Fruit fly (Drosophila melanogaster) whole organism, embryonic: ENCODE results near the gene r-l.

ENCODE experiments used
- Adf1 ChIP-seq: fragments of 200-800 bp; sonication (Bioruptor generic); IDR thresholded peaks from 2 replicates; pipeline ENCODE4 v1.3.6; 2022; ENCODE audit warnings: missing biosample characterization, missing genetic modification characterization
- Atf6 ChIP-seq: fragments of 200-800 bp; sonication (Bioruptor generic); IDR thresholded peaks from 2 replicates; pipeline ENCODE4 v1.3.6; 2022; ENCODE audit warnings: missing biosample characterization, missing genetic modification characterization
- CG10366 ChIP-seq: fragments of 200-800 bp; sonication (Bioruptor generic); IDR thresholded peaks from 2 replicates; pipeline ENCODE4 v1.3.6; 2022; ENCODE audit warnings: missing biosample characterization, missing genetic modification characterization
- CG12769 ChIP-seq: fragments of 200-800 bp; sonication (Bioruptor generic); optimal IDR thresholded peaks from 2 replicates; lab custom pipeline; 2019; ENCODE audit warnings: missing biosample characterization, mild to moderate bottlenecking, missing genetic modification characterization, moderate library complexity
- CG17829 ChIP-seq: fragments of 200-800 bp; optimal IDR thresholded peaks from 2 replicates; lab custom pipeline; 2019; ENCODE audit warnings: missing biosample characterization, mild to moderate bottlenecking, missing genetic modification characterization, moderate library complexity
- CG31224 ChIP-seq: fragments of 200-800 bp; sonication (Bioruptor generic); IDR thresholded peaks from 2 replicates; pipeline ENCODE4 v1.3.6; 2022; ENCODE audit warnings: missing biosample characterization, missing genetic modification characterization
- CG34376 ChIP-seq: fragments of 200-800 bp; sonication (Bioruptor generic); optimal IDR thresholded peaks from 2 replicates; lab custom pipeline; 2018; ENCODE audit warnings: missing biosample characterization, mild to moderate bottlenecking, missing genetic modification characterization
- CG3995 ChIP-seq: fragments of 200-800 bp; sonication (Bioruptor generic); optimal IDR thresholded peaks from 3 replicates; lab custom pipeline; 2016; ENCODE audit warnings: missing biosample characterization, missing genetic modification characterization
- CG43689 ChIP-seq: fragments of 200-800 bp; sonication (Bioruptor generic); IDR thresholded peaks from 2 replicates; pipeline ENCODE4 v1.3.6; 2022; ENCODE audit warnings: missing biosample characterization, missing genetic modification characterization
- CG6765 ChIP-seq: fragments of 200-800 bp; sonication (Bioruptor generic); optimal IDR thresholded peaks from 3 replicates; lab custom pipeline; 2017; ENCODE audit warnings: missing biosample characterization, mild to moderate bottlenecking, missing genetic modification characterization
- CG6791 ChIP-seq: fragments of 200-800 bp; sonication (Bioruptor generic); IDR thresholded peaks from 3 replicates; pipeline ENCODE4 v1.3.6; 2022; ENCODE audit warnings: missing biosample characterization, missing genetic modification characterization; ENCODE audit not compliant: partially characterized antibody
- CG7987 ChIP-seq: fragments of 200-800 bp; sonication (Bioruptor generic); optimal IDR thresholded peaks from 2 replicates; lab custom pipeline; 2018; ENCODE audit warnings: missing biosample characterization, mild to moderate bottlenecking, missing genetic modification characterization, moderate library complexity
- Chrac-16 ChIP-seq: fragments of 200-800 bp; sonication (Bioruptor generic); optimal IDR thresholded peaks from 3 replicates; lab custom pipeline; 2016; ENCODE audit warnings: missing biosample characterization, missing genetic modification characterization
- CrebB ChIP-seq: fragments of 200-800 bp; sonication (Bioruptor generic); optimal IDR thresholded peaks from 3 replicates; lab custom pipeline; 2018; ENCODE audit warnings: missing biosample characterization, mild to moderate bottlenecking, missing genetic modification characterization
- Ets65A ChIP-seq: fragments of 200-800 bp; sonication (Bioruptor generic); peaks from one replicate; lab custom pipeline; 2016; ENCODE audit warnings: missing biosample characterization, missing genetic modification characterization
- GATAe ChIP-seq: fragments of 200-800 bp; sonication (Bioruptor generic); conservative IDR thresholded peaks from 2 replicates; pipeline ENCODE4 v1.3.6; 2022; ENCODE audit warnings: missing biosample characterization, missing genetic modification characterization
- HLH54F ChIP-seq: fragments of 200-800 bp; sonication (Bioruptor generic); optimal IDR thresholded peaks from 3 replicates; lab custom pipeline; 2016; ENCODE audit warnings: missing biosample characterization, missing genetic modification characterization
- Hey ChIP-seq: fragments of 200-800 bp; sonication (Bioruptor generic); optimal IDR thresholded peaks from 3 replicates; lab custom pipeline; 2018; ENCODE audit warnings: missing biosample characterization, mild to moderate bottlenecking, missing genetic modification characterization
- HmgZ ChIP-seq: fragments of 200-800 bp; sonication (Bioruptor generic); optimal IDR thresholded peaks from 2 replicates; lab custom pipeline; 2018; ENCODE audit warnings: missing biosample characterization, mild to moderate bottlenecking, missing genetic modification characterization
- Hr51 ChIP-seq, 2 experiments: fragments of 200-800 bp; sonication (Bioruptor generic); optimal IDR thresholded peaks; 2 replicates in 1 of 2; 3 replicates in 1 of 2; lab custom pipeline; 2016 to 2018; ENCODE audit warnings: missing biosample characterization in 2 of 2, missing genetic modification characterization in 2 of 2, mild to moderate bottlenecking in 1 of 2, moderate library complexity in 1 of 2
- Mad ChIP-seq: fragments of 200-800 bp; sonication (Bioruptor generic); optimal IDR thresholded peaks from 2 replicates; lab custom pipeline; 2016; ENCODE audit warnings: missing biosample characterization, missing genetic modification characterization
- Med ChIP-seq: fragments of 200-800 bp; sonication (Bioruptor generic); peaks from one replicate; lab custom pipeline; 2016; ENCODE audit warnings: missing biosample characterization, missing genetic modification characterization, mild to moderate bottlenecking, inconsistent platforms, moderate library complexity
- Nf-YB ChIP-seq: fragments of 200-800 bp; sonication (Bioruptor generic); optimal IDR thresholded peaks from 3 replicates; lab custom pipeline; 2019; ENCODE audit warnings: missing biosample characterization, mild to moderate bottlenecking, missing genetic modification characterization, moderate library complexity
- Nf-YC ChIP-seq: fragments of 200-800 bp; optimal IDR thresholded peaks from 3 replicates; lab custom pipeline; 2019; ENCODE audit warnings: missing biosample characterization, mild to moderate bottlenecking, missing genetic modification characterization, moderate library complexity
- Pdp1 ChIP-seq, 2 experiments: fragments of 200-800 bp; sonication (Bioruptor generic); optimal IDR thresholded peaks; 3 replicates each; lab custom pipeline; 2016; ENCODE audit warnings: missing biosample characterization in 2 of 2, missing genetic modification characterization in 2 of 2, mild to moderate bottlenecking in 1 of 2, moderate library complexity in 1 of 2
- Stat92E ChIP-seq, 3 experiments: fragments of >200 bp in 2 of 3; fragments of 200-800 bp in 1 of 3; sonication (Bioruptor generic) in 1 of 3; optimal IDR thresholded peaks; 2 replicates each; lab custom pipeline; 2017 to 2019; ENCODE audit warnings: missing biosample characterization in 3 of 3, missing genetic modification characterization in 3 of 3, mild to moderate bottlenecking in 1 of 3, moderate library complexity in 1 of 3
- Xrp1 ChIP-seq: fragments of 200-800 bp; sonication (Bioruptor generic); IDR thresholded peaks from 2 replicates; pipeline ENCODE4 v1.3.6; 2022; ENCODE audit warnings: missing biosample characterization, missing genetic modification characterization
- bbx ChIP-seq: fragments of 200-800 bp; sonication (Bioruptor generic); IDR thresholded peaks from 2 replicates; pipeline ENCODE4 v1.3.6; 2022; ENCODE audit warnings: missing biosample characterization, missing genetic modification characterization; ENCODE audit not compliant: partially characterized antibody
- cg ChIP-seq: fragments of 200-800 bp; sonication (Bioruptor generic); optimal IDR thresholded peaks from 3 replicates; lab custom pipeline; 2019; ENCODE audit warnings: missing biosample characterization, mild to moderate bottlenecking, missing genetic modification characterization, moderate library complexity
- chinmo ChIP-seq: fragments of 200-800 bp; sonication (Bioruptor generic); IDR thresholded peaks from 4 replicates; pipeline ENCODE4 v1.3.6; 2022; ENCODE audit warnings: missing biosample characterization, missing genetic modification characterization; ENCODE audit not compliant: partially characterized antibody
- cwo ChIP-seq: fragments of 200-800 bp; sonication (Bioruptor generic); optimal IDR thresholded peaks from 3 replicates; lab custom pipeline; 2017; ENCODE audit warnings: missing biosample characterization, missing genetic modification characterization, mild to moderate bottlenecking, moderate library complexity, missing genetic modification reagents
- dmrt99B ChIP-seq: fragments of 200-800 bp; sonication (Bioruptor generic); optimal IDR thresholded peaks from 2 replicates; lab custom pipeline; 2018; ENCODE audit warnings: missing biosample characterization, mild to moderate bottlenecking, missing genetic modification characterization, moderate library complexity
- grn ChIP-seq: fragments of 200-800 bp; sonication (Bioruptor generic); optimal IDR thresholded peaks from 3 replicates; lab custom pipeline; 2017; ENCODE audit warnings: missing biosample characterization, missing genetic modification characterization
- hth ChIP-seq: fragments of >200 bp; optimal IDR thresholded peaks from 2 replicates; lab custom pipeline; 2017; ENCODE audit warnings: inconsistent platforms
- insv ChIP-seq, 2 experiments: fragments of 200-800 bp; sonication (Bioruptor generic); optimal IDR thresholded peaks; 3 replicates each; lab custom pipeline; 2016 to 2018; ENCODE audit warnings: missing biosample characterization in 2 of 2, missing genetic modification characterization in 2 of 2
- kni ChIP-seq: fragments of 200-800 bp; sonication (Bioruptor generic); optimal IDR thresholded peaks from 3 replicates; lab custom pipeline; 2017; ENCODE audit warnings: mild to moderate bottlenecking, missing biosample characterization, missing genetic modification reagents, missing genetic modification characterization
- lov ChIP-seq, 2 experiments: fragments of 200-800 bp in 1 of 2; fragments of >200 bp in 1 of 2; sonication (Bioruptor generic) in 1 of 2; IDR thresholded peaks in 1 of 2; optimal IDR thresholded peaks in 1 of 2; 2 replicates in 1 of 2; 3 replicates in 1 of 2; pipeline versions ENCODE4 v1.3.6 to Lab custom; 2017 to 2022; ENCODE audit warnings: missing biosample characterization in 1 of 2, missing genetic modification characterization in 1 of 2
- mirr ChIP-seq: fragments of 200-800 bp; sonication (Bioruptor generic); optimal IDR thresholded peaks from 3 replicates; lab custom pipeline; 2018; ENCODE audit warnings: missing biosample characterization, mild to moderate bottlenecking, missing genetic modification characterization
- sd ChIP-seq: fragments of 200-800 bp; sonication (Bioruptor generic); optimal IDR thresholded peaks from 3 replicates; lab custom pipeline; 2018; ENCODE audit warnings: missing biosample characterization, mild to moderate bottlenecking, missing genetic modification characterization, moderate library complexity
- ssp ChIP-seq: fragments of 200-800 bp; sonication (Bioruptor generic); IDR thresholded peaks from 2 replicates; pipeline ENCODE4 v1.3.6; 2022; ENCODE audit warnings: missing biosample characterization, missing genetic modification characterization
- sug ChIP-seq: fragments of 200-800 bp; optimal IDR thresholded peaks from 2 replicates; lab custom pipeline; 2019; ENCODE audit warnings: missing biosample characterization, mild to moderate bottlenecking, missing genetic modification characterization, moderate library complexity
- trem ChIP-seq: fragments of 200-800 bp; optimal IDR thresholded peaks from 3 replicates; lab custom pipeline; 2019; ENCODE audit warnings: missing biosample characterization, mild to moderate bottlenecking, missing genetic modification characterization, moderate library complexity
- wek ChIP-seq: fragments of 200-800 bp; sonication (Bioruptor generic); optimal IDR thresholded peaks from 3 replicates; lab custom pipeline; 2018; ENCODE audit warnings: missing biosample characterization, mild to moderate bottlenecking, missing genetic modification characterization, moderate library complexity
- yki ChIP-seq: fragments of >200 bp; optimal IDR thresholded peaks from 3 replicates; lab custom pipeline; 2018

r-l gene

dm6 chr3R:21078211-21078610 is 5.1 kb upstream of the r-l start (continued):
- TF ChIP-seq ssp (GFP tag; lab: Robert Waterston, UW) = no peak
- TF ChIP-seq sd (tag; lab: Kevin White, UChicago) = peak; percentile 92
- TF ChIP-seq Adf1 (GFP tag; lab: Robert Waterston, UW) = no peak
- peak; percentile 67 for TF ChIP-seq Hey (tag; lab: Kevin White, UChicago)
- TF ChIP-seq mirr (GFP tag; lab: Kevin White, UChicago) = peak; percentile 90
- TF ChIP-seq HmgZ (tag; lab: Kevin White, UChicago) = peak; percentile 53
- TF ChIP-seq insv (GFP tag; optimal IDR thresholded peaks at IDR 0.05; lab: Kevin White, UChicago) = no peak
- no peak for TF ChIP-seq CG43689 (GFP tag; lab: Robert Waterston, UW)
- no peak for TF ChIP-seq trem (tag; lab: Kevin White, UChicago)
- TF ChIP-seq CG10366 (GFP tag; lab: Robert Waterston, UW) = no peak
- TF ChIP-seq HLH54F (GFP tag; lab: Kevin White, UChicago) = no peak
- TF ChIP-seq Chrac-16 (GFP tag; lab: Kevin White, UChicago) = no peak
- TF ChIP-seq CG31224 (GFP tag; lab: Robert Waterston, UW) = no peak

DNA sequence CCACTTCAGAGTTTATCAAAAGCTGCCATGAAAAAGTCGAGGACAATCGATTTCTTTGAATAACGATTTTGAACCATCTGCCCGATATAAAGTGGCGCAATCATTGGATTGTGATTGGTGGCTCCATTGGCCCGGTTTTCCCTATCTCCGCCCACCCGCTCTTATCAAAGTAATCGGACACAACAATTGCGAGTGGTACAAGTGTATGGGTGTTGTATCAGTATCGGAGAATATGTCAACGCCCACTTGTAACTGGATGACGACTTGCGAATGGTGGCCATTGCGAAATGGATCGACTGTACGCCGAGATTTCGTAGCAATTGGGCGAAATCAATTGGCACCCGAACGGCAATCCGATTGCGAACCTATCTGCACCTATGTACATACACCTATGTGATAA is 4.5 kb upstream of the r-l start:
- TF ChIP-seq wek (no peak), cg (GFP tag; lab: Kevin White, UChicago) (peak; percentile 1), Nf-YC (tag; lab: Kevin White, UChicago) (peak; percentile 92), CrebB (tag; lab: Kevin White, UChicago) (no peak), Nf-YB (GFP tag; lab: Kevin White, UChicago) (peak; percentile 89), kni (GFP tag; lab: Kevin White, UChicago) (no peak), dmrt99B (tag; lab: Kevin White, UChicago) (no peak), lov (optimal IDR thresholded peaks at IDR 0.05; lab: Kevin White, UChicago) (no peak), lov (GFP tag; IDR thresholded peaks at IDR 0.05; lab: Robert Waterston, UW) (no peak), Hr51 (GFP tag; optimal IDR thresholded peaks at IDR 0.05; lab: Kevin White, UChicago) (no peak), mirr (GFP tag; lab: Kevin White, UChicago) (peak; percentile 13), yki (lab: Kevin White, UChicago) (no peak), CG17829 (tag; lab: Kevin White, UChicago) (no peak), Ets65A (GFP tag; lab: Kevin White, UChicago) (peak; percentile 23), GATAe (GFP tag; lab: Robert Waterston, UW) (peak; percentile 57; the same call in 1 of the 2 replicates), hth (lab: Kevin White, UChicago) (no peak)

- TF ChIP-seq CG6765 (GFP tag; lab: Kevin White, UChicago) = no peak
- no peak for TF ChIP-seq Atf6 (GFP tag; lab: Robert Waterston, UW)
- TF ChIP-seq Nf-YB (GFP tag; lab: Kevin White, UChicago) = peak; percentile 7
Measured at dm6 chr3R:21073707-21074106, 588 bp upstream of the r-l start, which contains the start of gene dmrt93B. Gene dmrt93B, plus strand, starts transcription at chr3R:21074007.

DNA sequence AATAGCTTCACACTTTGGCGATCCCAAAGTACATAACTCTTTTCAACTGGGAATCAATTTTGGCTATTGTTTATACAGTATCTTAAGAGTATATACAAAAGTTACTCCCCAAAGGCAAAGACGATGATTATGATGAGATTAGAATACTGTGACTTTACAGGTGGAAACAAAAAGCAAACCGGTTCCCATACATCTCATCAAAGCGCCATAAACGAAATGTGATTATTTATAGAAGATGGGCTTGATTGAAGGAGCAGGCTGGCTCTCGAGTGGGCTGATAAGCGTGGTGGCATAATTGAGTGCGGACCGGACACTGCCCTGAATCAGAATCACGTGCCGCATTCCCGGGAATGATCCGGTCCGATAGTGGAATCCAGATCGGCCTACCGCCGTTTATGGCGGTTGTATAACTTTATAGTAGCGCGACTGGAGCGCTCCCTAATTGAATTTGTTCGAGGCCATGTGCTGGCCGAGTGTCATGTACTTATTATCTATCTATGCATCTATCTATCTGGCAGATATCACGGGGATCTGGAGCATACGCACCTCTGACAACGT is 1.1 kb downstream of the r-l start:
- TF ChIP-seq bbx (GFP tag; lab: Robert Waterston, UW) (peak; percentile 17; the same call in 1 of the 2 replicates), CG6791 (GFP tag; lab: Robert Waterston, UW) (0 out of 3 replicates have a peak, but pooled peaks have one; percentile 9), CG12769 (tag; lab: Kevin White, UChicago) (peak; percentile 62), cwo (peak; percentile 96), CG3995 (peak; percentile 75), sug (tag; lab: Kevin White, UChicago) (peak; percentile 28), sd (tag; lab: Kevin White, UChicago) (peak; percentile 56), Xrp1 (GFP tag; lab: Robert Waterston, UW) (no peak), Stat92E (GFP tag; optimal IDR thresholded peaks at IDR 0.05; lab: Kevin White, UChicago) (no peak), Pdp1 (GFP tag; optimal IDR thresholded peaks at IDR 0.05; lab: Kevin White, UChicago) (peak in 1 of 2 experiments; percentile 52), CG7987 (GFP tag; lab: Kevin White, UChicago) (peak; percentile 9), grn (peak; percentile 73), Med (GFP tag; lab: Kevin White, UChicago) (peak; percentile 48), Mad (GFP tag; lab: Kevin White, UChicago) (no peak), chinmo (GFP tag; lab: Robert Waterston, UW) (0 out of 4 replicates have a peak, but pooled peaks have one; percentile 29), CG34376 (GFP tag; lab: Kevin White, UChicago) (peak; percentile 5)
